Worm (Caenorhabditis elegans) whole organism, L4 larva: ENCODE measurements around the gene Y53C12A.7.

Experiments used
- D1046.2 ChIP-seq: fragments of 200-800 bp; sonication (Bioruptor generic); IDR thresholded peaks from 2 replicates; pipeline ENCODE4 v1.3.6; 2022; ENCODE audit warnings: missing genetic modification characterization, missing compliant biosample characterization
- F10B5.3 ChIP-seq: sonication (generic microtip); optimal IDR thresholded peaks from 2 replicates; lab custom pipeline; 2016; ENCODE audit warnings: mild to moderate bottlenecking, missing genetic modification characterization, missing compliant biosample characterization
- F26F4.8 ChIP-seq: fragments of 200-800 bp; sonication (Bioruptor generic); conservative IDR thresholded peaks from 2 replicates; pipeline ENCODE4 v1.3.6; 2022; ENCODE audit warnings: missing genetic modification characterization, missing compliant biosample characterization
- F37D6.2 ChIP-seq: sonication (generic microtip); optimal IDR thresholded peaks from 2 replicates; lab custom pipeline; 2016; ENCODE audit warnings: mild to moderate bottlenecking, missing genetic modification characterization, missing compliant biosample characterization
- T20F7.1 ChIP-seq: fragments of 200-800 bp; sonication (Bioruptor generic); optimal IDR thresholded peaks from 2 replicates; lab custom pipeline; 2018; ENCODE audit warnings: mild to moderate bottlenecking, missing genetic modification characterization, missing compliant biosample characterization
- Y75B8A.6 ChIP-seq: fragments of 200-800 bp; sonication (Bioruptor generic); IDR thresholded peaks from 2 replicates; pipeline ENCODE4 v1.3.6; 2022; ENCODE audit warnings: missing genetic modification reagents, missing genetic modification characterization, missing compliant biosample characterization
- ZK337.2 ChIP-seq: fragments of 200-800 bp; sonication (Bioruptor generic); IDR thresholded peaks from 2 replicates; pipeline ENCODE4 v1.3.6; 2022; ENCODE audit warnings: missing genetic modification reagents, missing genetic modification characterization, missing compliant biosample characterization
- aly-2 ChIP-seq: sonication (generic microtip); optimal IDR thresholded peaks from 2 replicates; lab custom pipeline; 2018; ENCODE audit warnings: missing biosample characterization, missing genetic modification characterization
- ama-1 ChIP-seq: fragments of 150-350 bp; optimal IDR thresholded peaks from 2 replicates; lab custom pipeline; 2014; ENCODE audit warnings: inconsistent platforms, mixed read lengths
- arid-1 ChIP-seq: fragments of 200-800 bp; sonication (Bioruptor generic); conservative IDR thresholded peaks from 2 replicates; pipeline ENCODE4 v1.3.6; 2022; ENCODE audit warnings: missing genetic modification reagents, missing genetic modification characterization, missing compliant biosample characterization
- ceh-28 ChIP-seq: fragments of 150-350 bp; optimal IDR thresholded peaks from 2 replicates; lab custom pipeline; 2014; ENCODE audit warnings: missing biosample characterization, missing genetic modification reagents, missing genetic modification characterization
- ceh-32 ChIP-seq: sonication (generic microtip); optimal IDR thresholded peaks from 2 replicates; lab custom pipeline; 2016; ENCODE audit warnings: mild to moderate bottlenecking, missing genetic modification characterization, missing compliant biosample characterization; ENCODE audit not compliant: poor library complexity
- ceh-62 ChIP-seq: sonication (generic microtip); optimal IDR thresholded peaks from 2 replicates; lab custom pipeline; 2017; ENCODE audit warnings: missing biosample characterization, missing genetic modification characterization
- cey-2 ChIP-seq: sonication (generic microtip); optimal IDR thresholded peaks from 3 replicates; lab custom pipeline; 2017; ENCODE audit warnings: missing genetic modification characterization, mild to moderate bottlenecking, missing compliant biosample characterization, antibody characterized with exemption, borderline replicate concordance; ENCODE audit not compliant: insufficient read depth
- ctbp-1 ChIP-seq: fragments of 200-800 bp; sonication (Bioruptor generic); IDR thresholded peaks from 2 replicates; pipeline ENCODE4 v1.3.6; 2022; ENCODE audit warnings: missing genetic modification reagents, missing genetic modification characterization, missing compliant biosample characterization
- daf-16 ChIP-seq, 3 experiments: sonication (generic microtip); optimal IDR thresholded peaks; 2 replicates each; lab custom pipeline; 2016 to 2017; ENCODE audit warnings: missing genetic modification characterization in 3 of 3, missing genetic modification reagents in 3 of 3, mild to moderate bottlenecking in 2 of 3, missing compliant biosample characterization in 2 of 3, missing biosample characterization in 1 of 3, moderate library complexity in 1 of 3
- daf-19 ChIP-seq: fragments of 200-800 bp; sonication (Bioruptor generic); conservative IDR thresholded peaks from 2 replicates; pipeline ENCODE4 v1.3.6; 2022; ENCODE audit warnings: missing genetic modification characterization, missing compliant biosample characterization
- dmd-8 ChIP-seq: fragments of 200-800 bp; sonication (Bioruptor generic); IDR thresholded peaks from 2 replicates; pipeline ENCODE4 v1.3.6; 2022; ENCODE audit warnings: missing genetic modification characterization, missing compliant biosample characterization
- dmd-9 ChIP-seq: fragments of 200-800 bp; sonication (Bioruptor generic); IDR thresholded peaks from 2 replicates; pipeline ENCODE4 v1.3.6; 2022; ENCODE audit warnings: missing genetic modification reagents, missing genetic modification characterization, missing compliant biosample characterization
- egl-43 ChIP-seq: fragments of 200-800 bp; sonication (Bioruptor generic); IDR thresholded peaks from 2 replicates; pipeline ENCODE4 v1.3.6; 2022; ENCODE audit warnings: missing genetic modification reagents, missing genetic modification characterization, missing compliant biosample characterization
- fkh-10 ChIP-seq: fragments of 150-350 bp; optimal IDR thresholded peaks from 2 replicates; lab custom pipeline; 2014; ENCODE audit warnings: missing biosample characterization, missing genetic modification reagents, missing genetic modification characterization
- hif-1 ChIP-seq, 2 experiments: sonication (generic microtip); optimal IDR thresholded peaks; 2 replicates each; lab custom pipeline; 2016 to 2017; ENCODE audit warnings: missing compliant biosample characterization in 2 of 2, missing genetic modification characterization in 2 of 2, missing genetic modification reagents in 2 of 2, missing genotype in 2 of 2, mild to moderate bottlenecking in 1 of 2
- hlh-11 ChIP-seq: fragments of 200-800 bp; sonication (Bioruptor generic); optimal IDR thresholded peaks from 2 replicates; lab custom pipeline; 2018; ENCODE audit warnings: mild to moderate bottlenecking, missing genetic modification characterization, missing compliant biosample characterization
- hmg-1.1 ChIP-seq: fragments of 200-800 bp; sonication (Bioruptor generic); IDR thresholded peaks from 2 replicates; pipeline ENCODE4 v1.3.6; 2022; ENCODE audit warnings: missing genetic modification reagents, missing genetic modification characterization, missing compliant biosample characterization
- jun-1 ChIP-seq: fragments of 150-350 bp; optimal IDR thresholded peaks from 2 replicates; lab custom pipeline; 2014; ENCODE audit warnings: missing biosample characterization, missing genetic modification reagents, missing genetic modification characterization
- lim-7 ChIP-seq: fragments of 200-800 bp; sonication (Bioruptor generic); IDR thresholded peaks from 2 replicates; pipeline ENCODE4 v1.3.6; 2022; ENCODE audit warnings: missing genetic modification characterization, missing compliant biosample characterization
- lin-29 ChIP-seq: fragments of 200-800 bp; sonication (Bioruptor generic); IDR thresholded peaks from 2 replicates; pipeline ENCODE4 v1.3.6; 2022; ENCODE audit warnings: missing genetic modification reagents, missing genetic modification characterization, missing compliant biosample characterization
- lin-38 ChIP-seq: fragments of 200-800 bp; sonication (Bioruptor generic); IDR thresholded peaks from 2 replicates; pipeline ENCODE4 v1.3.6; 2022; ENCODE audit warnings: missing genetic modification reagents, missing genetic modification characterization, missing compliant biosample characterization
- lin-39 ChIP-seq: fragments of 150-350 bp; optimal IDR thresholded peaks from 2 replicates; lab custom pipeline; 2014; ENCODE audit warnings: missing biosample characterization, missing genetic modification reagents, missing genetic modification characterization
- lir-3 ChIP-seq: sonication (generic microtip); optimal IDR thresholded peaks from 2 replicates; lab custom pipeline; 2016; ENCODE audit warnings: mild to moderate bottlenecking, missing genetic modification characterization, missing compliant biosample characterization
- lsy-2 ChIP-seq, 2 experiments: fragments of 150-350 bp in 1 of 2; sonication (generic microtip) in 1 of 2; optimal IDR thresholded peaks; 2 replicates each; lab custom pipeline; 2014 to 2017; ENCODE audit warnings: missing biosample characterization in 2 of 2, missing genetic modification characterization in 2 of 2
- madf-9 ChIP-seq: fragments of 200-800 bp; sonication (Bioruptor generic); conservative IDR thresholded peaks from 2 replicates; pipeline ENCODE4 v1.3.6; 2022; ENCODE audit warnings: missing genetic modification reagents, missing genetic modification characterization, missing compliant biosample characterization
- mdl-1 ChIP-seq, 2 experiments: fragments of 150-350 bp in 1 of 2; sonication (generic microtip) in 1 of 2; optimal IDR thresholded peaks; 2 replicates each; lab custom pipeline; 2014 to 2017; ENCODE audit warnings: missing biosample characterization in 2 of 2, missing genetic modification characterization in 2 of 2
- mdt-29 ChIP-seq: fragments of 200-800 bp; sonication (Bioruptor generic); IDR thresholded peaks from 2 replicates; pipeline ENCODE4 v1.3.6; 2022; ENCODE audit warnings: missing genetic modification reagents, missing genetic modification characterization, missing compliant biosample characterization
- mxl-3 ChIP-seq: fragments of 200-800 bp; sonication (Bioruptor generic); optimal IDR thresholded peaks from 2 replicates; lab custom pipeline; 2018; ENCODE audit warnings: mild to moderate bottlenecking, missing genetic modification characterization, missing compliant biosample characterization
- nhr-111 ChIP-seq: fragments of 200-800 bp; sonication (Bioruptor generic); optimal IDR thresholded peaks from 2 replicates; lab custom pipeline; 2018; ENCODE audit warnings: mild to moderate bottlenecking, missing genetic modification characterization, missing compliant biosample characterization
- nhr-41 ChIP-seq: fragments of 200-800 bp; sonication (Bioruptor generic); IDR thresholded peaks from 2 replicates; pipeline ENCODE4 v1.3.6; 2022; ENCODE audit warnings: missing genetic modification reagents, missing genetic modification characterization, missing compliant biosample characterization
- nhr-76 ChIP-seq: fragments of 150-350 bp; optimal IDR thresholded peaks from 2 replicates; lab custom pipeline; 2014; ENCODE audit warnings: missing biosample characterization, missing genetic modification characterization
- php-3 ChIP-seq: fragments of 200-800 bp; sonication (Bioruptor generic); IDR thresholded peaks from 2 replicates; pipeline ENCODE4 v1.3.6; 2022; ENCODE audit warnings: missing genetic modification reagents, missing genetic modification characterization, missing compliant biosample characterization
- rbr-2 ChIP-seq: sonication (generic microtip); optimal IDR thresholded peaks from 2 replicates; lab custom pipeline; 2016; ENCODE audit warnings: missing genotype, missing genetic modification characterization, missing compliant biosample characterization
- set-16 ChIP-seq: fragments of 200-800 bp; sonication (Bioruptor generic); IDR thresholded peaks from 2 replicates; pipeline ENCODE4 v1.3.6; 2022; ENCODE audit warnings: missing genetic modification reagents, missing genetic modification characterization, missing compliant biosample characterization
- snpc-4 ChIP-seq: fragments of 150-350 bp; optimal IDR thresholded peaks from 2 replicates; lab custom pipeline; 2014; ENCODE audit warnings: missing biosample characterization, missing genetic modification characterization
- tra-1 ChIP-seq: fragments of 200-800 bp; sonication (Bioruptor generic); IDR thresholded peaks from 2 replicates; pipeline ENCODE4 v1.3.6; 2022; ENCODE audit warnings: missing genetic modification reagents, missing genetic modification characterization, missing compliant biosample characterization
- vab-7 ChIP-seq: fragments of 200-800 bp; sonication (Bioruptor generic); IDR thresholded peaks from 2 replicates; pipeline ENCODE4 v1.3.6; 2022; ENCODE audit warnings: missing genetic modification reagents, missing genetic modification characterization, missing compliant biosample characterization
- zag-1 ChIP-seq: fragments of 150-350 bp; optimal IDR thresholded peaks from 2 replicates; lab custom pipeline; 2014; ENCODE audit warnings: missing biosample characterization, missing genetic modification characterization
- zip-2 ChIP-seq: fragments of 150-350 bp; optimal IDR thresholded peaks from 2 replicates; lab custom pipeline; 2014; ENCODE audit warnings: missing biosample characterization, missing genetic modification characterization
- ztf-7 ChIP-seq: fragments of 150-350 bp; optimal IDR thresholded peaks from 2 replicates; lab custom pipeline; 2014; ENCODE audit warnings: missing biosample characterization, missing genetic modification characterization

Gene Y53C12A.7

DNA sequence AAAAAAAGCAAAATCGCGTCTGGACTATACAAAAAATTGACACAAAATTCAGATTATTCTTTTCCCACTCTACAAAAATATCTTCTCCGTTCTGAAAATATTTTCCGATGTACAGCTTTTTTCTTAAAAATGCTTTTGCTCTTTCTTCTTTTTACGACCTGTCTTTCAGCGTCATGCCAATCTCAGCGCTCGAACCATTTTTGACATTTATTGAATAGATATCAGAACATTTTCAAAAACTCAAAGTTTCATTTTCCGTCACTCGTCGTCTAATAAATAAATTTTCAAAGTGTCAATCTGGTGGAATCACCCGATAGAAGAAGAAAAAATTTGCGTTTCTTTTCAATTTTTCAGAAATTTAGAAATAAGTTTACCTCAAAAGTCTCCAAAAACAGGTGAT lies 41.1 kb downstream of the Y53C12A.7 start (continued):
- TF ChIP-seq php-3 (peak; percentile 89), daf-16 (GFP tag; optimal IDR thresholded peaks at IDR 0.05; lab: Kevin White, UChicago) (no peak), daf-16 (tag; optimal IDR thresholded peaks at IDR 0.05; lab: Kevin White, UChicago) (peak; percentile 46), egl-43 (GFP tag; lab: Robert Waterston, UW) (no peak), Y75B8A.6 (GFP tag; lab: Robert Waterston, UW) (no peak), fkh-10 (no peak), mdl-1 (tag; optimal IDR thresholded peaks at IDR 0.05; lab: Kevin White, UChicago) (no peak), nhr-76 (no peak), ZK337.2 (no peak), zip-2 (tag; lab: Kevin White, UChicago) (no peak), lsy-2 (tag; optimal IDR thresholded peaks at IDR 0.05; lab: Kevin White, UChicago) (peak in 1 of 2 experiments; percentile 3), mdt-29 (GFP tag; lab: Robert Waterston, UW) (peak; percentile 48; the same call in 1 of the 2 replicates), ama-1 (lab: Kevin White, UChicago) (no peak), ceh-28 (no peak), set-16 (GFP tag; lab: Robert Waterston, UW) (no peak)

ce11 chrII:9742784-9743183 lies 42.4 kb downstream of the Y53C12A.7 start, which contains the start of gene pno-1:
pno-1 (minus strand) TSS chrII:9742884.
- TF ChIP-seq daf-19 (GFP tag; lab: Robert Waterston, UW) (no peak), zag-1 (tag; lab: Kevin White, UChicago) (no peak), mxl-3 (GFP tag; lab: Kevin White, UChicago) (no peak), lin-29 (no peak), lin-38 (0 out of 2 replicates have a peak, but pooled peaks have one; percentile 9), lim-7 (GFP tag; lab: Robert Waterston, UW) (no peak)

DNA sequence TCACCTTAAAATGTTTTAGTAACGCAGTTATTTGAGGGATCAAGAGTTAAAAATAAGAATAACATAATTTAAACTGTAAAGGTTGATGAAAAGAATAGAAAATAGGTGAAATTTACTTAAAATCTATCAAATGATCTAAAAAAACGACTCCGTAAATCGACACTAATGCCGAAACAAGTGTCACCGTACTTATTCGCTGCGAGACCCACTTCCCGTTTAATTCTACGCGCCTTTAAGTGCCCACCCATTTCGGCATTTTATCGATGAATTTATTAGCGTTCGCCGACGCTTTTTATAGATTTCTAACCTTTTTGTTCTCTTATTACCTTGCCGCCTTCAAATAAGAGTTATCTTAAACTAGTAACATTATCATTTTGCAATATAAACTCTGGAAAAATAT lies 45.7 kb downstream of the Y53C12A.7 start, which contains the start of the genes Y53C12B.1 and nos-3:
TSS of gene Y53C12B.1 (minus strand) at position 10 of the 400 bp plus-strand sequence.
TSS of gene nos-3 (plus strand) at position 248 of the 400 bp plus-strand sequence.
- TF ChIP-seq hlh-11 (tag; lab: Kevin White, UChicago) (peak; percentile 62), ZK337.2 (no peak), hif-1 (tag; optimal IDR thresholded peaks at IDR 0.05; lab: Kevin White, UChicago) (peak in 1 of 2 experiments; percentile 45), ceh-62 (tag; lab: Kevin White, UChicago) (no peak), nhr-111 (GFP tag; lab: Kevin White, UChicago) (no peak), zag-1 (tag; lab: Kevin White, UChicago) (no peak), ztf-7 (tag; lab: Kevin White, UChicago) (peak; percentile 20), set-16 (GFP tag; lab: Robert Waterston, UW) (no peak), jun-1 (tag; lab: Kevin White, UChicago) (no peak), nhr-41 (GFP tag; lab: Robert Waterston, UW) (no peak), F10B5.3 (tag; lab: Kevin White, UChicago) (no peak), lin-39 (tag; lab: Kevin White, UChicago) (no peak), hmg-1.1 (GFP tag; lab: Robert Waterston, UW) (peak; percentile 56), dmd-9 (GFP tag; lab: Robert Waterston, UW) (no peak), arid-1 (GFP tag; lab: Robert Waterston, UW) (peak; percentile 57; the same call in 1 of the 2 replicates), lsy-2 (tag; optimal IDR thresholded peaks at IDR 0.05; lab: Kevin White, UChicago) (peak; percentile 95 to 99), D1046.2 (GFP tag; lab: Robert Waterston, UW) (peak; percentile 97), dmd-8 (GFP tag; lab: Robert Waterston, UW) (no peak), cey-2 (tag; lab: Kevin White, UChicago) (no peak), lir-3 (tag; lab: Kevin White, UChicago) (no peak), aly-2 (tag; lab: Kevin White, UChicago) (no peak), daf-19 (GFP tag; lab: Robert Waterston, UW) (no peak), F37D6.2 (tag; lab: Kevin White, UChicago) (no peak), F26F4.8 (GFP tag; lab: Robert Waterston, UW) (no peak), ctbp-1 (GFP tag; lab: Robert Waterston, UW) (no peak), T20F7.1 (GFP tag; lab: Kevin White, UChicago) (peak; percentile 68), ceh-32 (no peak), madf-9 (GFP tag; lab: Robert Waterston, UW) (no peak), snpc-4 (tag; lab: Kevin White, UChicago) (no peak), rbr-2 (tag; lab: Kevin White, UChicago) (peak; percentile 45), vab-7 (GFP tag; lab: Robert Waterston, UW) (no peak), fkh-10 (peak; percentile 24), tra-1 (0 out of 2 replicates have a peak, but pooled peaks have one; percentile 34)
